Worm (Caenorhabditis elegans) whole organism, L4 larva: ENCODE measurements around the gene C01B10.3.

Experiments
- ama-1 ChIP-seq: fragments of 150-350 bp; optimal IDR thresholded peaks from 2 replicates; lab custom pipeline; 2014; ENCODE audit warnings: inconsistent platforms, mixed read lengths
- lin-15B ChIP-seq: fragments of 150-350 bp; sonication (generic microtip); optimal IDR thresholded peaks from 3 replicates; lab custom pipeline; 2014; ENCODE audit warnings: missing biosample characterization, missing genetic modification characterization
- ztf-11 ChIP-seq: fragments of 150-350 bp; optimal IDR thresholded peaks from 2 replicates; lab custom pipeline; 2014; ENCODE audit warnings: missing biosample characterization, missing genetic modification characterization

DNA sequence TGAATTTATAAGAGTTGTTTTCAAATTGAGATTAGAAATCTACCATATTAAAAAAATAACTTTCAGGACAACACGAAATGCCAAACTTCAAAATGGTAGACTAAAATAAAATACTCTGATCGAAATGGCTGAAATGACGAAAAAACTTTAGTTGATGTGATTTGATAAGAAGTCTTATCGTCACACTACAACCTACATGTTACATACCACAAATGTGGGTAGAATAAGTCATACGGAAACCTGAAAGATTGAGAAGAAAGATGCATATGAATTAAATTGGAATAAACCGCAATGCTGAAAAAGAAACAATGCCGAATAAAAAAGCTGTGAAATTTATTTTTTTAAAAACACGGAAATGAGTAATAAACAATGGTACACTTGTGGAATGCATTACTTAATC is 14.1 kb downstream of the C01B10.3 start:
- TF ChIP-seq ztf-11, result no peak
- TF ChIP-seq lin-15B (tag; lab: Kevin White, UChicago), result no peak
- TF ChIP-seq ama-1 (lab: Kevin White, UChicago), result no peak
